Fruit fly (Drosophila melanogaster) S2 (cell line): Measurements from ENCODE around the gene dnt.
A peak's percentile ranks its signal among the peaks of the same experiment; 100 is the strongest.

Source experiments
- CG8478 ChIP-seq: fragments of >200 bp; optimal IDR thresholded peaks from 2 replicates; lab custom pipeline; 2018
- CTCF ChIP-seq, 2 experiments: fragments of >200 bp; optimal IDR thresholded peaks; 2 replicates each; lab custom pipeline; 2018

The dnt gene

dm6 chr2L:19322744-19323143 lies 40.3 kb downstream of the dnt start:
- TF ChIP-seq CG8478 (lab: Kevin White, UChicago), result no peak
- TF ChIP-seq CTCF (optimal IDR thresholded peaks at IDR 0.05; lab: Kevin White, UChicago), result no peak

dm6 chr2L:19320787-19321593 lies 42.0 kb downstream of the dnt start:
- TF ChIP-seq CG8478 (lab: Kevin White, UChicago), result no peak
- TF ChIP-seq CTCF (optimal IDR thresholded peaks at IDR 0.05; lab: Kevin White, UChicago), result no peak

dm6 chr2L:19319334-19319733 lies 43.7 kb downstream of the dnt start:
- TF ChIP-seq CG8478 (lab: Kevin White, UChicago) (no peak), CTCF (optimal IDR thresholded peaks at IDR 0.05; lab: Kevin White, UChicago) (peak; percentile 82 to 86)

dm6 chr2L:19317778-19318177 lies 45.2 kb downstream of the dnt start:
- no peak for TF ChIP-seq CTCF (optimal IDR thresholded peaks at IDR 0.05; lab: Kevin White, UChicago)
- no peak for TF ChIP-seq CG8478 (lab: Kevin White, UChicago)

- TF ChIP-seq CG8478 (lab: Kevin White, UChicago) (no peak), CTCF (optimal IDR thresholded peaks at IDR 0.05; lab: Kevin White, UChicago) (no peak)
These were observed 48.4 kb downstream of the dnt start for dm6 chr2L:19314589-19314988.

- TF ChIP-seq CG8478 (lab: Kevin White, UChicago) (no peak), CTCF (optimal IDR thresholded peaks at IDR 0.05; lab: Kevin White, UChicago) (no peak)
These were observed 49.6 kb downstream of the dnt start for dm6 chr2L:19313442-19313841.

- TF ChIP-seq CG8478 (lab: Kevin White, UChicago) (no peak), CTCF (optimal IDR thresholded peaks at IDR 0.05; lab: Kevin White, UChicago) (no peak)
These were observed 55.4 kb downstream of the dnt start for dm6 chr2L:19307641-19308040.

dm6 chr2L:19299833-19300305 lies 63.2 kb downstream of the dnt start, which contains the start of the genes CG17564 and CG10750:
CG17564 (minus strand) TSS chr2L:19299933.
CG10750 (plus strand) TSS chr2L:19300255.
- TF ChIP-seq CTCF (optimal IDR thresholded peaks at IDR 0.05; lab: Kevin White, UChicago), result no peak
- TF ChIP-seq CG8478 (lab: Kevin White, UChicago), result no peak

- TF ChIP-seq CTCF (optimal IDR thresholded peaks at IDR 0.05; lab: Kevin White, UChicago) (no peak), CG8478 (lab: Kevin White, UChicago) (no peak)
These were observed 66.3 kb downstream of the dnt start for dm6 chr2L:19296765-19297164.
